Fruit fly (Drosophila melanogaster) whole organism, pupa: Measurements from ENCODE around the gene CG5510.

Source experiments
- CG10348 ChIP-seq: fragments of 200-800 bp; sonication (Bioruptor generic); IDR thresholded peaks from 2 replicates; pipeline ENCODE4 v1.3.6; 2022; ENCODE audit warnings: missing biosample characterization, missing genetic modification characterization
- CG12605 ChIP-seq: fragments of 200-800 bp; sonication (Bioruptor generic); IDR thresholded peaks from 2 replicates; pipeline ENCODE4 v1.3.6; 2022; ENCODE audit warnings: missing biosample characterization, missing genetic modification characterization
- CG13204 ChIP-seq: fragments of 200-800 bp; sonication (Bioruptor generic); optimal IDR thresholded peaks from 2 replicates; lab custom pipeline; 2018; ENCODE audit warnings: missing biosample characterization, mild to moderate bottlenecking, missing genetic modification characterization, moderate library complexity
- CG14655 ChIP-seq: fragments of 200-800 bp; sonication (Bioruptor generic); optimal IDR thresholded peaks from 3 replicates; lab custom pipeline; 2017; ENCODE audit warnings: mild to moderate bottlenecking, missing biosample characterization, missing genetic modification reagents, missing genetic modification characterization
- CG15710 ChIP-seq: fragments of 200-800 bp; sonication (Bioruptor generic); optimal IDR thresholded peaks from 2 replicates; lab custom pipeline; 2018; ENCODE audit warnings: missing biosample characterization, mild to moderate bottlenecking, missing genetic modification characterization, moderate library complexity
- CG17806 ChIP-seq: fragments of 200-800 bp; sonication (Bioruptor generic); optimal IDR thresholded peaks from 2 replicates; lab custom pipeline; 2018; ENCODE audit warnings: missing biosample characterization, mild to moderate bottlenecking, missing genetic modification characterization, moderate library complexity
- CG32121 ChIP-seq: fragments of 200-800 bp; sonication (Bioruptor generic); IDR thresholded peaks from 2 replicates; pipeline ENCODE4 v1.3.6; 2022; ENCODE audit warnings: missing biosample characterization, missing genetic modification characterization
- CG34367 ChIP-seq: fragments of 200-800 bp; sonication (Bioruptor generic); optimal IDR thresholded peaks from 2 replicates; lab custom pipeline; 2018; ENCODE audit warnings: missing biosample characterization, mild to moderate bottlenecking, missing genetic modification characterization
- CG4496 ChIP-seq: fragments of 200-800 bp; sonication (Bioruptor generic); IDR thresholded peaks from 3 replicates; pipeline ENCODE4 v1.3.6; 2022; ENCODE audit warnings: missing biosample characterization, missing genetic modification characterization
- CG8159 ChIP-seq: fragments of 200-800 bp; sonication (Bioruptor generic); optimal IDR thresholded peaks from 3 replicates; lab custom pipeline; 2018; ENCODE audit warnings: missing biosample characterization, mild to moderate bottlenecking, missing genetic modification characterization, moderate library complexity
- CG8301 ChIP-seq: fragments of 200-800 bp; sonication (Bioruptor generic); optimal IDR thresholded peaks from 2 replicates; lab custom pipeline; 2018; ENCODE audit warnings: missing biosample characterization, mild to moderate bottlenecking, missing genetic modification characterization
- CG9948 ChIP-seq: fragments of 200-800 bp; sonication (Bioruptor generic); optimal IDR thresholded peaks from 2 replicates; lab custom pipeline; 2018; ENCODE audit warnings: missing biosample characterization, mild to moderate bottlenecking, missing genetic modification characterization, moderate library complexity
- D1 ChIP-seq: fragments of 200-800 bp; sonication (Bioruptor generic); optimal IDR thresholded peaks from 2 replicates; lab custom pipeline; 2018; ENCODE audit warnings: missing biosample characterization, mild to moderate bottlenecking, missing genetic modification characterization, moderate library complexity
- EcR ChIP-seq: fragments of 200-800 bp; sonication (Bioruptor generic); optimal IDR thresholded peaks from 3 replicates; lab custom pipeline; 2019; ENCODE audit warnings: missing biosample characterization, missing genetic modification characterization, mild to moderate bottlenecking, moderate library complexity, missing genetic modification reagents
- Ets98B ChIP-seq: fragments of 200-800 bp; sonication (Bioruptor generic); IDR thresholded peaks from 2 replicates; pipeline ENCODE4 v1.3.6; 2022; ENCODE audit warnings: missing biosample characterization, missing genetic modification characterization
- Pif1A ChIP-seq: fragments of 200-800 bp; sonication (Bioruptor generic); optimal IDR thresholded peaks from 3 replicates; lab custom pipeline; 2016; ENCODE audit warnings: missing biosample characterization, missing genetic modification characterization
- Pif1B ChIP-seq: fragments of 200-800 bp; sonication (Bioruptor generic); optimal IDR thresholded peaks from 3 replicates; lab custom pipeline; 2016; ENCODE audit warnings: missing biosample characterization, missing genetic modification characterization
- Snoo ChIP-seq: fragments of 200-800 bp; sonication (Bioruptor generic); optimal IDR thresholded peaks from 3 replicates; lab custom pipeline; 2017; ENCODE audit warnings: missing biosample characterization, mild to moderate bottlenecking, missing genetic modification characterization, inconsistent platforms
- fd96Ca ChIP-seq: fragments of 200-800 bp; sonication (Bioruptor generic); IDR thresholded peaks from 3 replicates; pipeline ENCODE4 v1.3.6; 2022; ENCODE audit warnings: missing biosample characterization, missing genetic modification characterization
- gl ChIP-seq: fragments of 200-800 bp; sonication (Bioruptor generic); optimal IDR thresholded peaks from 2 replicates; lab custom pipeline; 2018; ENCODE audit warnings: missing biosample characterization, mild to moderate bottlenecking, missing genetic modification characterization
- rn ChIP-seq: fragments of 200-800 bp; sonication (Bioruptor generic); IDR thresholded peaks from 2 replicates; pipeline ENCODE4 v1.3.6; 2022; ENCODE audit warnings: missing biosample characterization, missing genetic modification characterization

Gene CG5510

dm6 chr3R:24205935-24206334, 36.6 kb upstream of the CG5510 start:
- no peak for TF ChIP-seq Ets98B (GFP tag; lab: Robert Waterston, UW)
- TF ChIP-seq CG8159 (tag; lab: Kevin White, UChicago) = peak; percentile 5
- peak; percentile 43 for TF ChIP-seq Snoo (tag; lab: Kevin White, UChicago)

dm6 chr3R:24205234-24205894, 36.0 kb upstream of the CG5510 start:
- no peak for TF ChIP-seq CG34367 (tag; lab: Kevin White, UChicago)
- no peak for TF ChIP-seq EcR (GFP tag; lab: Kevin White, UChicago)
- TF ChIP-seq CG14655 (GFP tag; lab: Kevin White, UChicago) = no peak
- no peak for TF ChIP-seq rn (GFP tag; lab: Robert Waterston, UW)
- TF ChIP-seq CG13204 (GFP tag; lab: Kevin White, UChicago) = no peak
- TF ChIP-seq CG9948 (tag; lab: Kevin White, UChicago) = no peak
- TF ChIP-seq gl (tag; lab: Kevin White, UChicago) = no peak
- TF ChIP-seq fd96Ca = no peak
- TF ChIP-seq, all 21 proteins: peak for 0

dm6 chr3R:24204022-24204421, 34.7 kb upstream of the CG5510 start:
- TF ChIP-seq CG12605 (GFP tag; lab: Robert Waterston, UW) = no peak
- no peak for TF ChIP-seq rn (GFP tag; lab: Robert Waterston, UW)
- TF ChIP-seq CG14655 (GFP tag; lab: Kevin White, UChicago) = peak; percentile 71
- 0 out of 2 replicates have a peak, but pooled peaks have one; percentile 15 for TF ChIP-seq CG32121 (GFP tag; lab: Robert Waterston, UW)
- TF ChIP-seq D1 (tag; lab: Kevin White, UChicago) = no peak
- peak; percentile 12 for TF ChIP-seq CG17806 (tag; lab: Kevin White, UChicago)
- TF ChIP-seq CG34367 (tag; lab: Kevin White, UChicago) = no peak
- TF ChIP-seq EcR (GFP tag; lab: Kevin White, UChicago) = no peak
- no peak for TF ChIP-seq CG15710
- no peak for TF ChIP-seq Pif1A (GFP tag; lab: Kevin White, UChicago)
- peak; percentile 75 for TF ChIP-seq fd96Ca
- TF ChIP-seq CG9948 (tag; lab: Kevin White, UChicago) = peak; percentile 41
- peak; percentile 73 for TF ChIP-seq CG8301 (tag; lab: Kevin White, UChicago)
- TF ChIP-seq Ets98B (GFP tag; lab: Robert Waterston, UW) = peak; percentile 49; the same call in 1 of the 2 replicates

dm6 chr3R:24203426-24203825, 34.1 kb upstream of the CG5510 start:
- TF ChIP-seq gl (tag; lab: Kevin White, UChicago) (peak; percentile 37), CG14655 (GFP tag; lab: Kevin White, UChicago) (peak; percentile 87), CG4496 (GFP tag; lab: Robert Waterston, UW) (peak; percentile 83), CG13204 (GFP tag; lab: Kevin White, UChicago) (peak; percentile 10), CG12605 (GFP tag; lab: Robert Waterston, UW) (peak; percentile 44), CG8301 (tag; lab: Kevin White, UChicago) (peak; percentile 84), Pif1A (GFP tag; lab: Kevin White, UChicago) (peak; percentile 83), CG32121 (GFP tag; lab: Robert Waterston, UW) (peak; percentile 84), Ets98B (GFP tag; lab: Robert Waterston, UW) (peak; percentile 76), CG9948 (tag; lab: Kevin White, UChicago) (peak; percentile 78), rn (GFP tag; lab: Robert Waterston, UW) (0 out of 2 replicates have a peak, but pooled peaks have one; percentile 18), EcR (GFP tag; lab: Kevin White, UChicago) (peak; percentile 46), CG15710 (peak; percentile 82), Snoo (tag; lab: Kevin White, UChicago) (peak; percentile 80), CG8159 (tag; lab: Kevin White, UChicago) (peak; percentile 81), fd96Ca (peak; percentile 88), D1 (tag; lab: Kevin White, UChicago) (no peak), CG34367 (tag; lab: Kevin White, UChicago) (peak; percentile 61), CG17806 (tag; lab: Kevin White, UChicago) (peak; percentile 73), CG10348 (GFP tag; lab: Robert Waterston, UW) (peak; percentile 13; the same call in 1 of the 2 replicates), Pif1B (GFP tag; lab: Kevin White, UChicago) (peak; percentile 84)

DNA sequence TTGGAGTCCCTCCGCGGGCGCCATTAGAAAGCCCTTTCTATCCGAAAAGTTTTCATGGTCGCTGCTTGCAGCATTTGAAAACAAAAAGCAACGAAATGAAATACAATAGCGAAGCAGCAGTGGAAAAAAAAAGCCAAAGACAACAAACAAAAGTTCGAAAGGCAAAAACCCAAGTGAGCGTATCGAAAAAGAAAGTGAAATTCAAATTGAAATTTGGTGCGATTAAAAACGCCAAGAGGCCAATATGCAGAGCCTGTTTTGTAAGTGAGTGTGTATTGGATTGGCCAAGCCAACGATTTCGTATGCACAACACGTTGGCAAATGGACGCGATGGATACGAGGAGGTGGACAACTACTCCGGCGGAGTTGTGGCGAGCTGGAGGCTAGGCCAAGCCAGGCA, 33.4 kb upstream of the CG5510 start:
- no peak for TF ChIP-seq CG12605 (GFP tag; lab: Robert Waterston, UW)
- no peak for TF ChIP-seq Pif1B (GFP tag; lab: Kevin White, UChicago)
- no peak for TF ChIP-seq CG8301 (tag; lab: Kevin White, UChicago)
- no peak for TF ChIP-seq CG15710
- TF ChIP-seq D1 (tag; lab: Kevin White, UChicago) = no peak
- TF ChIP-seq CG9948 (tag; lab: Kevin White, UChicago) = no peak
- no peak for TF ChIP-seq CG8159 (tag; lab: Kevin White, UChicago)
- no peak for TF ChIP-seq CG13204 (GFP tag; lab: Kevin White, UChicago)
- TF ChIP-seq CG4496 (GFP tag; lab: Robert Waterston, UW) = no peak
- TF ChIP-seq gl (tag; lab: Kevin White, UChicago) = no peak
- no peak for TF ChIP-seq CG32121 (GFP tag; lab: Robert Waterston, UW)
- no peak for TF ChIP-seq CG34367 (tag; lab: Kevin White, UChicago)
- no peak for TF ChIP-seq Ets98B (GFP tag; lab: Robert Waterston, UW)
- no peak for TF ChIP-seq rn (GFP tag; lab: Robert Waterston, UW)
- no peak for TF ChIP-seq CG14655 (GFP tag; lab: Kevin White, UChicago)
